Worm (Caenorhabditis elegans) whole organism, L1 larva: ENCODE measurements around the gene slc-17.7.

ENCODE experiments used
- C04F5.9 ChIP-seq: sonication (generic microtip); optimal IDR thresholded peaks from 2 replicates; lab custom pipeline; 2016; ENCODE audit warnings: missing genetic modification characterization, missing compliant biosample characterization
- blmp-1 ChIP-seq: fragments of 150-350 bp; optimal IDR thresholded peaks from 2 replicates; lab custom pipeline; 2014; ENCODE audit warnings: missing biosample characterization, missing genetic modification characterization
- ceh-90 ChIP-seq: sonication (generic microtip); optimal IDR thresholded peaks from 2 replicates; lab custom pipeline; 2016; ENCODE audit warnings: missing genetic modification characterization, missing compliant biosample characterization
- egl-27 ChIP-seq, 2 experiments: fragments of 150-350 bp in 1 of 2; sonication (generic microtip); optimal IDR thresholded peaks; 3 replicates each; lab custom pipeline; 2017 to 2018; ENCODE audit warnings: missing biosample characterization in 2 of 2, missing genetic modification characterization in 2 of 2, missing genetic modification reagents in 2 of 2
- elt-3 ChIP-seq, 6 experiments: fragments of 150-350 bp in 1 of 6; sonication (generic microtip); optimal IDR thresholded peaks; 2 replicates each; lab custom pipeline; 2017 to 2018; ENCODE audit warnings: missing biosample characterization in 6 of 6, missing genetic modification characterization in 6 of 6, inconsistent platforms in 1 of 6
- lin-13 ChIP-seq: fragments of 150-350 bp; optimal IDR thresholded peaks from 2 replicates; lab custom pipeline; 2014; ENCODE audit warnings: missing biosample characterization, missing genetic modification reagents, missing genetic modification characterization
- lin-14 ChIP-seq: fragments of 200-800 bp; sonication (Bioruptor generic); optimal IDR thresholded peaks from 2 replicates; lab custom pipeline; 2018; ENCODE audit warnings: mild to moderate bottlenecking, missing genetic modification characterization, moderate library complexity, missing compliant biosample characterization
- nhr-76 ChIP-seq: sonication (generic microtip); optimal IDR thresholded peaks from 2 replicates; lab custom pipeline; 2017; ENCODE audit warnings: missing biosample characterization, missing genetic modification characterization
- pax-3 ChIP-seq: fragments of 200-800 bp; sonication (Bioruptor generic); optimal IDR thresholded peaks from 2 replicates; lab custom pipeline; 2018; ENCODE audit warnings: mild to moderate bottlenecking, missing genetic modification characterization, moderate library complexity, missing compliant biosample characterization
- sptf-1 ChIP-seq: fragments of 150-350 bp; optimal IDR thresholded peaks from 2 replicates; lab custom pipeline; 2014; ENCODE audit warnings: missing biosample characterization, missing genetic modification characterization
- unc-62 ChIP-seq: fragments of 150-350 bp; optimal IDR thresholded peaks from 2 replicates; lab custom pipeline; 2014; ENCODE audit warnings: missing biosample characterization, missing genetic modification reagents, missing genetic modification characterization
- vab-15 ChIP-seq: sonication (generic microtip); optimal IDR thresholded peaks from 2 replicates; lab custom pipeline; 2017; ENCODE audit warnings: missing genotype, mild to moderate bottlenecking, missing genetic modification characterization, missing compliant biosample characterization
- ztf-4 ChIP-seq: fragments of 150-350 bp; optimal IDR thresholded peaks from 2 replicates; lab custom pipeline; 2014; ENCODE audit warnings: missing biosample characterization, missing genetic modification characterization

- no peak for TF ChIP-seq pax-3 (tag; lab: Kevin White, UChicago)
- TF ChIP-seq lin-13 (GFP tag; lab: Kevin White, UChicago), result no peak
- TF ChIP-seq unc-62 (GFP tag; lab: Kevin White, UChicago), result no peak
- no peak for TF ChIP-seq egl-27 (tag; optimal IDR thresholded peaks at IDR 0.05; lab: Kevin White, UChicago)
- no peak for TF ChIP-seq ztf-4 (tag; lab: Kevin White, UChicago)
- no peak for TF ChIP-seq ceh-90 (tag; lab: Kevin White, UChicago)
- TF ChIP-seq elt-3 (tag; optimal IDR thresholded peaks at IDR 0.05; lab: Kevin White, UChicago), result no peak
- TF ChIP-seq lin-14 (GFP tag; lab: Kevin White, UChicago), result no peak
- TF ChIP-seq blmp-1 (tag; lab: Kevin White, UChicago), result peak; percentile 54
- TF ChIP-seq C04F5.9 (tag; lab: Kevin White, UChicago), result no peak
- TF ChIP-seq vab-15, result no peak
- TF ChIP-seq nhr-76 (tag; lab: Kevin White, UChicago), result no peak
- no peak for TF ChIP-seq sptf-1
Measured at ce11 chrV:9221566-9221965, 44.7 kb downstream of the slc-17.7 start, which contains the start of gene grd-6.
